Worm (Caenorhabditis elegans): ENCODE data around the gene str-16.
A peak's percentile ranks its signal among the peaks of the same experiment; 100 is the strongest.

Gene str-16

DNA sequence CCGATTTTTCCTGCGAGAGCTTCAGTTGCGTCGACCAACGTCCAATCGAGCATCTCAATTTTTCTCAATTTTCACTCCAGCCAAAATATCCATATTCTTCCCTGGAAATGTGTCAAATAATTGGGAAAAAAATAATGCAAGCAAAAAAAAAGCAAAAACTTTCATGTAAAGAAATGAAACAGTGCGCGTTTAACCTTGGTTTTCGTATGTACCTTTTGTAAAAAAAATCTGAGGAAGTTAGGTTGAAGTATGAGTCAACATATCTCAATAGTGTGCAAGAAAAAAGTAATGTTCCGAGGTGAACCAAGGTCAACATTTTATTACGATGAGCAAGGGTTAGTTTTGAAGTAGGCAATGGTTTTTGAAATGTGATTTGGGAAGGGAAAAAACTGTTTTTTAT is 13.5 kb downstream of the str-16 start, which contains the start of gene T28A11.13:
Gene T28A11.13, minus strand, starts transcription at position 101 of the 400 bp plus-strand sequence.
- TF ChIP-seq dve-1 (tag; optimal IDR thresholded peaks at IDR 0.05; ENCODE audit: insufficient read depth): no peak
- no peak for TF ChIP-seq nhr-102 (tag; optimal IDR thresholded peaks at IDR 0.05)
- no peak for TF ChIP-seq F49E8.2 (tag; optimal IDR thresholded peaks at IDR 0.05; ENCODE audit: borderline replicate concordance)
- no peak for TF ChIP-seq fos-1 (tag; optimal IDR thresholded peaks at IDR 0.05)
- TF ChIP-seq ama-1 (optimal IDR thresholded peaks at IDR 0.05): no peak
- TF ChIP-seq unc-39 (tag; optimal IDR thresholded peaks at IDR 0.05): no peak
- TF ChIP-seq mdt-29 (GFP tag; IDR thresholded peaks at IDR 0.05): no peak
- TF ChIP-seq mdl-1 (tag; optimal IDR thresholded peaks at IDR 0.05): no peak
- TF ChIP-seq nhr-41 (GFP tag; IDR thresholded peaks at IDR 0.05): no peak
- no peak for TF ChIP-seq hlh-30 (tag; optimal IDR thresholded peaks at IDR 0.05; ENCODE audit: insufficient read depth)
- TF ChIP-seq aha-1 (tag): no peak
- TF ChIP-seq lir-3 (tag; optimal IDR thresholded peaks at IDR 0.05): no peak

DNA sequence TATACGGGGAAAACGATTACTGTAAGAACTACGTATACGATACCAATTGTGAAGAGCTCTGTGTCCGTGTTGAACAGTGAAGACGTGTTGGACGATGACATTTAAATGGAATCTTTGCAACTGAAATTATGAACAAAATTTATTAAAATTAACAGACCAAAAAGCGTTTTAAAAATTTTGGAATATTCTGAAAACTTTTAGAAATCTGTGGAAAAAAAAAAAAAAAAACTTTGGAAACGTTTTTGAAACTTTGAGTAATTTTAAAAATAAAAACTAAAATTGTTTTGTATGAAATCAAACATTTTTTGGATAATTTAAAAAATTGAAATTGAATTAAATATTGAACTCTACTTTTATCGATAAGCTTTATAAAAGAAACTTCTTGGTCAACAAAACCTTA is 19.4 kb downstream of the str-16 start, which contains the start of gene srt-63:
Gene srt-63, minus strand, starts transcription at position 101 of the 400 bp plus-strand sequence.
- no peak for TF ChIP-seq hlh-30 (tag; optimal IDR thresholded peaks at IDR 0.05; ENCODE audit: insufficient read depth)
- TF ChIP-seq jun-1 (tag; optimal IDR thresholded peaks at IDR 0.05): no peak
- TF ChIP-seq daf-12 (tag; optimal IDR thresholded peaks at IDR 0.05): no peak
- TF ChIP-seq ama-1 (optimal IDR thresholded peaks at IDR 0.05): no peak
- TF ChIP-seq F26F4.8 (GFP tag; conservative IDR thresholded peaks at IDR 0.05): no peak
- TF ChIP-seq lin-13 (GFP tag; optimal IDR thresholded peaks at IDR 0.05): no peak
- TF ChIP-seq T26A8.4 (GFP tag; IDR thresholded peaks at IDR 0.05): no peak
- TF ChIP-seq pha-4 (GFP tag; IDR thresholded peaks at IDR 0.05): no peak
- no peak for TF ChIP-seq pha-4 (tag; optimal IDR thresholded peaks at IDR 0.05)
- no peak for TF ChIP-seq F37D6.2 (tag; optimal IDR thresholded peaks at IDR 0.05)
- TF ChIP-seq spr-1 (tag; optimal IDR thresholded peaks at IDR 0.05): no peak
- no peak for TF ChIP-seq daf-16 (GFP tag; optimal IDR thresholded peaks at IDR 0.05)
- no peak for TF ChIP-seq daf-16 (tag; optimal IDR thresholded peaks at IDR 0.05)
- TF ChIP-seq madf-5 (GFP tag; IDR thresholded peaks at IDR 0.05): no peak
- TF ChIP-seq F49E8.2 (tag; optimal IDR thresholded peaks at IDR 0.05; ENCODE audit: borderline replicate concordance): no peak

DNA sequence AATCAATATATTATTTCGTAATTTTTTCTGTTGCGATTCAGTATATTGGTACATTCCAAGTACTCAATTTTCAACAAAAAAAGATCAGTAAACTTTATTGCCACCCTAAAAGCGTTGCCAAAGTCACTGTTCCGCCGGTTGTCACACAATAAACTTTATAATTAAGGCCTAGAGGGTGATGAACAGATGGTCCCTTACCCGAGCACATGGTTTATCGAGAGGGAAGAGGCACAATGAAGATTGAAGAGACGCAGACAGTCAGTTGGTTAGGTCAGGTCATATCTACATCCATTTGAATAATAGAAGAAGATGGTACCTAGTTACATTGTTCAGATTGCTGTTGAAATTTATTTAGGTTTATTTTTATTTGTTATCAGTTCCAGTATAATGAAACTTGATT is 20.1 kb downstream of the str-16 start:
- TF ChIP-seq D1046.2 (GFP tag; IDR thresholded peaks at IDR 0.05) (no peak), rbr-2 (tag; optimal IDR thresholded peaks at IDR 0.05) (no peak), F10B5.3 (tag; optimal IDR thresholded peaks at IDR 0.05) (no peak), lir-3 (tag; optimal IDR thresholded peaks at IDR 0.05) (no peak), hif-1 (tag; optimal IDR thresholded peaks at IDR 0.05) (no peak), ztf-11 (tag; optimal IDR thresholded peaks at IDR 0.05) (no peak), ceh-82 (tag; optimal IDR thresholded peaks at IDR 0.05) (no peak), set-16 (GFP tag; IDR thresholded peaks at IDR 0.05) (no peak), nhr-11 (tag; optimal IDR thresholded peaks at IDR 0.05) (no peak)

DNA sequence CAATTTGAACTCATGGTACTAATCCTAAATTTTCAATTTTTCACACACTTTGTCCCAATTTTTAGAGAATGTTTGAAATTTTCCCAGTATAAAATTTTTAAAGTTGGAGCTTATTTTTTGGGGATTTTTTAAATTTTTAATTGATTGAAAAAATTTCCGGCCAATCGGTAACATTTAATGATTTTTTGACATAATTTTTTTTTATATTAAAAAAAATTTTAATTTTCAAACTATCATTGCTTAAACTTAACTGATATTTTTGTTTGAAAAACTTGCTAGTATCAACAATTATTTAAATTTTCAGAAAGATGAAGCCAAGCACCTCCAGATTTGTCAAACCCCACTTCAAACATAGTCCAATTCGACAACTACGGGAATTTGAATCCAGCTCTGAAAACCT is 20.6 kb downstream of the str-16 start, which contains the start of gene T28A11.22:
Gene T28A11.22, plus strand, starts transcription at position 301 of the 400 bp plus-strand sequence.
- TF ChIP-seq nhr-76 (tag; optimal IDR thresholded peaks at IDR 0.05) (no peak), ceh-82 (tag; optimal IDR thresholded peaks at IDR 0.05) (no peak), php-3 (GFP tag; IDR thresholded peaks at IDR 0.05) (no peak), F49E8.2 (tag; optimal IDR thresholded peaks at IDR 0.05; ENCODE audit: borderline replicate concordance) (no peak)

DNA sequence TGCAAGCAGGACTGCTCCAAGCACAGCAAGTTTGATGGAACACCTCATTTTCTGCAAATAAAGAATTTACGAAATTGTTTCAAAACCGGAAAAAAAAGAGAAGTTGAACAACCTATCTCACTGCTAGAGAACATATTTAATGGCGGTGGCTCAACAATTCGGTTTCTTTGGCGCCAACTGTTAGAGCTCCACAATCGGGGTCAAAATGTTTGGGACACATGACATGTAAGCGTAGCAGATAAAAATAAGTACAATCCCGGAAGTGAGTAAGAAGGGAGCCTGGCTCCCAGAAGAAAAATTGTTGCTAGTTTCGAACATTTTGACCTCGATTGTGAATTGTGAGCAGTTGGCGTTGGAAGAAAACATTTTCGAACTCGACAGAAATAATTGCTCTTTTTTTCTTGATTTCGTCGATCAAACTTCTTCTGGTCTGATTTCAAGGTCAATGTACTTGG is 22.5 kb downstream of the str-16 start, which contains the start of gene T28A11.16:
Gene T28A11.16, minus strand, starts transcription at position 51 of the 455 bp plus-strand sequence.
- TF ChIP-seq daf-16 (GFP tag; optimal IDR thresholded peaks at IDR 0.05) (peak in 1 of 2 experiments; percentile 80), daf-16 (tag; optimal IDR thresholded peaks at IDR 0.05) (no peak), aha-1 (tag) (peak; percentile 70), ceh-62 (tag; optimal IDR thresholded peaks at IDR 0.05) (no peak), pha-4 (GFP tag; IDR thresholded peaks at IDR 0.05) (no peak), pha-4 (tag; optimal IDR thresholded peaks at IDR 0.05) (no peak), dve-1 (tag; optimal IDR thresholded peaks at IDR 0.05; ENCODE audit: insufficient read depth) (no peak), hlh-11 (tag; optimal IDR thresholded peaks at IDR 0.05) (peak; percentile 45)

Measured in whole organism, L4 larva.